Worm (Caenorhabditis elegans) whole organism, L4 larva: Measurements from ENCODE around the gene srd-12.

Experiments used
- D1046.2 ChIP-seq: fragments of 200-800 bp; sonication (Bioruptor generic); IDR thresholded peaks from 2 replicates; pipeline ENCODE4 v1.3.6; 2022; ENCODE audit warnings: missing genetic modification characterization, missing compliant biosample characterization
- F49E8.2 ChIP-seq: sonication (generic microtip); optimal IDR thresholded peaks from 2 replicates; lab custom pipeline; 2016; ENCODE audit warnings: missing compliant biosample characterization, mild to moderate bottlenecking, missing genetic modification characterization, borderline replicate concordance
- R02D3.7 ChIP-seq: fragments of 150-350 bp; sonication (generic microtip); optimal IDR thresholded peaks from 3 replicates; lab custom pipeline; 2014; ENCODE audit warnings: missing biosample characterization, missing genetic modification characterization
- T26A8.4 ChIP-seq: fragments of 200-800 bp; sonication (Bioruptor generic); IDR thresholded peaks from 2 replicates; pipeline ENCODE4 v1.3.6; 2022; ENCODE audit warnings: missing genetic modification characterization, missing compliant biosample characterization
- Y48G9A.11 ChIP-seq: fragments of 200-800 bp; sonication (Bioruptor generic); IDR thresholded peaks from 2 replicates; pipeline ENCODE4 v1.3.6; 2022; ENCODE audit warnings: missing genetic modification reagents, missing genetic modification characterization, missing compliant biosample characterization
- aly-2 ChIP-seq: sonication (generic microtip); optimal IDR thresholded peaks from 2 replicates; lab custom pipeline; 2018; ENCODE audit warnings: missing biosample characterization, missing genetic modification characterization
- ama-1 ChIP-seq: fragments of 150-350 bp; optimal IDR thresholded peaks from 2 replicates; lab custom pipeline; 2014; ENCODE audit warnings: inconsistent platforms, mixed read lengths
- attf-4 ChIP-seq: sonication (generic microtip); optimal IDR thresholded peaks from 3 replicates; lab custom pipeline; 2017; ENCODE audit warnings: missing biosample characterization, missing genetic modification characterization
- ceh-28 ChIP-seq: fragments of 150-350 bp; optimal IDR thresholded peaks from 2 replicates; lab custom pipeline; 2014; ENCODE audit warnings: missing biosample characterization, missing genetic modification reagents, missing genetic modification characterization
- ceh-44 ChIP-seq: fragments of 200-800 bp; sonication (Bioruptor generic); IDR thresholded peaks from 2 replicates; pipeline ENCODE4 v1.3.6; 2022; ENCODE audit warnings: missing genetic modification reagents, missing genetic modification characterization, missing compliant biosample characterization
- ceh-62 ChIP-seq: sonication (generic microtip); optimal IDR thresholded peaks from 2 replicates; lab custom pipeline; 2017; ENCODE audit warnings: missing biosample characterization, missing genetic modification characterization
- ces-1 ChIP-seq: fragments of 150-350 bp; sonication (generic microtip); optimal IDR thresholded peaks from 4 replicates; lab custom pipeline; 2014; ENCODE audit warnings: missing biosample characterization, missing genetic modification reagents, missing genetic modification characterization
- cey-2 ChIP-seq: sonication (generic microtip); optimal IDR thresholded peaks from 3 replicates; lab custom pipeline; 2017; ENCODE audit warnings: missing genetic modification characterization, mild to moderate bottlenecking, missing compliant biosample characterization, antibody characterized with exemption, borderline replicate concordance; ENCODE audit not compliant: insufficient read depth
- daf-12 ChIP-seq: fragments of 150-350 bp; optimal IDR thresholded peaks from 2 replicates; lab custom pipeline; 2014; ENCODE audit warnings: missing biosample characterization, missing genetic modification reagents, missing genetic modification characterization
- daf-16 ChIP-seq, 3 experiments: sonication (generic microtip); optimal IDR thresholded peaks; 2 replicates each; lab custom pipeline; 2016 to 2017; ENCODE audit warnings: missing genetic modification characterization in 3 of 3, missing genetic modification reagents in 3 of 3, mild to moderate bottlenecking in 2 of 3, missing compliant biosample characterization in 2 of 3, missing biosample characterization in 1 of 3, moderate library complexity in 1 of 3
- daf-8 ChIP-seq: fragments of 200-800 bp; sonication (Bioruptor generic); IDR thresholded peaks from 2 replicates; pipeline ENCODE4 v1.3.6; 2022; ENCODE audit warnings: missing genetic modification characterization, missing compliant biosample characterization
- dmd-6 ChIP-seq: fragments of 200-800 bp; sonication (Bioruptor generic); IDR thresholded peaks from 2 replicates; pipeline ENCODE4 v1.3.6; 2022; ENCODE audit warnings: missing genetic modification reagents, missing genetic modification characterization, missing compliant biosample characterization
- dmd-8 ChIP-seq: fragments of 200-800 bp; sonication (Bioruptor generic); IDR thresholded peaks from 2 replicates; pipeline ENCODE4 v1.3.6; 2022; ENCODE audit warnings: missing genetic modification characterization, missing compliant biosample characterization
- dmd-9 ChIP-seq: fragments of 200-800 bp; sonication (Bioruptor generic); IDR thresholded peaks from 2 replicates; pipeline ENCODE4 v1.3.6; 2022; ENCODE audit warnings: missing genetic modification reagents, missing genetic modification characterization, missing compliant biosample characterization
- dpl-1 ChIP-seq: fragments of 150-350 bp; optimal IDR thresholded peaks from 2 replicates; lab custom pipeline; 2014; ENCODE audit warnings: missing biosample characterization, missing genetic modification reagents, missing genetic modification characterization
- duxl-1 ChIP-seq: sonication (generic microtip); optimal IDR thresholded peaks from 2 replicates; lab custom pipeline; 2016; ENCODE audit warnings: mild to moderate bottlenecking, missing genetic modification characterization, moderate library complexity, missing compliant biosample characterization; ENCODE audit not compliant: poor library complexity
- egl-27 ChIP-seq: sonication (generic microtip); optimal IDR thresholded peaks from 3 replicates; lab custom pipeline; 2017; ENCODE audit warnings: missing biosample characterization, missing genetic modification reagents, missing genetic modification characterization
- egl-43 ChIP-seq: fragments of 200-800 bp; sonication (Bioruptor generic); IDR thresholded peaks from 2 replicates; pipeline ENCODE4 v1.3.6; 2022; ENCODE audit warnings: missing genetic modification reagents, missing genetic modification characterization, missing compliant biosample characterization
- fos-1 ChIP-seq: fragments of 150-350 bp; optimal IDR thresholded peaks from 2 replicates; lab custom pipeline; 2014; ENCODE audit warnings: missing biosample characterization, missing genetic modification characterization
- gei-8 ChIP-seq: fragments of 200-800 bp; sonication (Bioruptor generic); optimal IDR thresholded peaks from 2 replicates; lab custom pipeline; 2018; ENCODE audit warnings: mild to moderate bottlenecking, missing genetic modification characterization, missing compliant biosample characterization
- hif-1 ChIP-seq, 2 experiments: sonication (generic microtip); optimal IDR thresholded peaks; 2 replicates each; lab custom pipeline; 2016 to 2017; ENCODE audit warnings: missing compliant biosample characterization in 2 of 2, missing genetic modification characterization in 2 of 2, missing genetic modification reagents in 2 of 2, missing genotype in 2 of 2, mild to moderate bottlenecking in 1 of 2
- lin-1 ChIP-seq: fragments of 200-800 bp; sonication (Bioruptor generic); IDR thresholded peaks from 2 replicates; pipeline ENCODE4 v1.3.6; 2022; ENCODE audit warnings: missing genetic modification reagents, missing genetic modification characterization, missing compliant biosample characterization
- lin-29 ChIP-seq: fragments of 200-800 bp; sonication (Bioruptor generic); IDR thresholded peaks from 2 replicates; pipeline ENCODE4 v1.3.6; 2022; ENCODE audit warnings: missing genetic modification reagents, missing genetic modification characterization, missing compliant biosample characterization
- lin-38 ChIP-seq: fragments of 200-800 bp; sonication (Bioruptor generic); IDR thresholded peaks from 2 replicates; pipeline ENCODE4 v1.3.6; 2022; ENCODE audit warnings: missing genetic modification reagents, missing genetic modification characterization, missing compliant biosample characterization
- lir-3 ChIP-seq: sonication (generic microtip); optimal IDR thresholded peaks from 2 replicates; lab custom pipeline; 2016; ENCODE audit warnings: mild to moderate bottlenecking, missing genetic modification characterization, missing compliant biosample characterization
- lsy-2 ChIP-seq, 2 experiments: fragments of 150-350 bp in 1 of 2; sonication (generic microtip) in 1 of 2; optimal IDR thresholded peaks; 2 replicates each; lab custom pipeline; 2014 to 2017; ENCODE audit warnings: missing biosample characterization in 2 of 2, missing genetic modification characterization in 2 of 2
- mdl-1 ChIP-seq, 2 experiments: fragments of 150-350 bp in 1 of 2; sonication (generic microtip) in 1 of 2; optimal IDR thresholded peaks; 2 replicates each; lab custom pipeline; 2014 to 2017; ENCODE audit warnings: missing biosample characterization in 2 of 2, missing genetic modification characterization in 2 of 2
- mep-1 ChIP-seq: fragments of 150-350 bp; sonication (generic microtip); optimal IDR thresholded peaks from 3 replicates; lab custom pipeline; 2014; ENCODE audit warnings: missing biosample characterization, missing genetic modification characterization
- mxl-3 ChIP-seq: fragments of 200-800 bp; sonication (Bioruptor generic); optimal IDR thresholded peaks from 2 replicates; lab custom pipeline; 2018; ENCODE audit warnings: mild to moderate bottlenecking, missing genetic modification characterization, missing compliant biosample characterization
- nhr-11 ChIP-seq: fragments of 150-350 bp; optimal IDR thresholded peaks from 2 replicates; lab custom pipeline; 2014; ENCODE audit warnings: missing biosample characterization, missing genetic modification characterization
- nhr-111 ChIP-seq: fragments of 200-800 bp; sonication (Bioruptor generic); optimal IDR thresholded peaks from 2 replicates; lab custom pipeline; 2018; ENCODE audit warnings: mild to moderate bottlenecking, missing genetic modification characterization, missing compliant biosample characterization
- nhr-237 ChIP-seq: sonication (generic microtip); optimal IDR thresholded peaks from 2 replicates; lab custom pipeline; 2017; ENCODE audit warnings: missing biosample characterization, missing genetic modification characterization
- nhr-41 ChIP-seq: fragments of 200-800 bp; sonication (Bioruptor generic); IDR thresholded peaks from 2 replicates; pipeline ENCODE4 v1.3.6; 2022; ENCODE audit warnings: missing genetic modification reagents, missing genetic modification characterization, missing compliant biosample characterization
- nhr-42 ChIP-seq: fragments of 200-800 bp; sonication (Bioruptor generic); IDR thresholded peaks from 2 replicates; pipeline ENCODE4 v1.3.6; 2022; ENCODE audit warnings: missing genetic modification characterization, missing compliant biosample characterization
- nhr-6 ChIP-seq: fragments of 150-350 bp; optimal IDR thresholded peaks from 2 replicates; lab custom pipeline; 2014; ENCODE audit warnings: missing biosample characterization, missing genetic modification characterization
- sdz-12 ChIP-seq: fragments of 200-800 bp; sonication (Bioruptor generic); optimal IDR thresholded peaks from 2 replicates; lab custom pipeline; 2018; ENCODE audit warnings: mild to moderate bottlenecking, missing genetic modification characterization, missing compliant biosample characterization
- set-16 ChIP-seq: fragments of 200-800 bp; sonication (Bioruptor generic); IDR thresholded peaks from 2 replicates; pipeline ENCODE4 v1.3.6; 2022; ENCODE audit warnings: missing genetic modification reagents, missing genetic modification characterization, missing compliant biosample characterization
- skn-1 ChIP-seq: fragments of 150-350 bp; optimal IDR thresholded peaks from 2 replicates; lab custom pipeline; 2014; ENCODE audit warnings: missing biosample characterization, missing genetic modification characterization
- snpc-1.2 ChIP-seq: fragments of 200-800 bp; sonication (Bioruptor generic); IDR thresholded peaks from 2 replicates; pipeline ENCODE4 v1.3.6; 2022; ENCODE audit warnings: missing genetic modification reagents, missing genetic modification characterization, missing compliant biosample characterization
- snpc-4 ChIP-seq: fragments of 150-350 bp; optimal IDR thresholded peaks from 2 replicates; lab custom pipeline; 2014; ENCODE audit warnings: missing biosample characterization, missing genetic modification characterization
- tag-97 ChIP-seq: fragments of 200-800 bp; sonication (Bioruptor generic); IDR thresholded peaks from 2 replicates; pipeline ENCODE4 v1.3.6; 2022; ENCODE audit warnings: missing genetic modification characterization, missing compliant biosample characterization
- tra-1 ChIP-seq: fragments of 200-800 bp; sonication (Bioruptor generic); IDR thresholded peaks from 2 replicates; pipeline ENCODE4 v1.3.6; 2022; ENCODE audit warnings: missing genetic modification reagents, missing genetic modification characterization, missing compliant biosample characterization
- unc-130 ChIP-seq: sonication (generic microtip); optimal IDR thresholded peaks from 2 replicates; lab custom pipeline; 2016; ENCODE audit warnings: missing genetic modification reagents, missing genetic modification characterization, missing compliant biosample characterization
- unc-62 ChIP-seq, 3 experiments: fragments of 150-350 bp in 1 of 3; sonication (generic microtip); optimal IDR thresholded peaks in 2 of 3; peaks in 1 of 3; 1 replicate in 1 of 3; 2 replicates in 2 of 3; lab custom pipeline; 2014 to 2017; ENCODE audit warnings: missing biosample characterization in 3 of 3, missing genetic modification characterization in 3 of 3, missing genetic modification reagents in 3 of 3, missing genotype in 1 of 3
- zip-2 ChIP-seq: fragments of 150-350 bp; optimal IDR thresholded peaks from 2 replicates; lab custom pipeline; 2014; ENCODE audit warnings: missing biosample characterization, missing genetic modification characterization
- ztf-7 ChIP-seq: fragments of 150-350 bp; optimal IDR thresholded peaks from 2 replicates; lab custom pipeline; 2014; ENCODE audit warnings: missing biosample characterization, missing genetic modification characterization

Gene srd-12

ce11 chrIV:5655966-5656389 lies 25.9 kb upstream of the srd-12 start (continued):
- TF ChIP-seq zip-2 (tag; lab: Kevin White, UChicago) (no peak), duxl-1 (no peak), ama-1 (lab: Kevin White, UChicago) (no peak), daf-16 (GFP tag; optimal IDR thresholded peaks at IDR 0.05; lab: Kevin White, UChicago) (no peak), daf-16 (tag; optimal IDR thresholded peaks at IDR 0.05; lab: Kevin White, UChicago) (peak; percentile 30), mdl-1 (tag; optimal IDR thresholded peaks at IDR 0.05; lab: Kevin White, UChicago) (peak in 1 of 2 experiments; percentile 81), egl-27 (no peak), snpc-4 (tag; lab: Kevin White, UChicago) (no peak), R02D3.7 (tag; lab: Kevin White, UChicago) (no peak), nhr-42 (GFP tag; lab: Robert Waterston, UW) (no peak), ces-1 (no peak), nhr-111 (GFP tag; lab: Kevin White, UChicago) (no peak), dmd-6 (GFP tag; lab: Robert Waterston, UW) (peak; percentile 79), lin-1 (GFP tag; lab: Robert Waterston, UW) (no peak), lir-3 (tag; lab: Kevin White, UChicago) (no peak), attf-4 (tag; lab: Kevin White, UChicago) (no peak), ztf-7 (tag; lab: Kevin White, UChicago) (no peak), D1046.2 (no peak), nhr-11 (tag; lab: Kevin White, UChicago) (peak; percentile 63), skn-1 (no peak), cey-2 (no peak), Y48G9A.11 (GFP tag; lab: Robert Waterston, UW) (no peak), mxl-3 (GFP tag; lab: Kevin White, UChicago) (peak; percentile 46), daf-12 (tag; lab: Kevin White, UChicago) (no peak), unc-130 (no peak), tag-97 (no peak), sdz-12 (no peak), T26A8.4 (GFP tag; lab: Robert Waterston, UW) (peak; percentile 44), lin-29 (GFP tag; lab: Robert Waterston, UW) (no peak), tra-1 (GFP tag; lab: Robert Waterston, UW) (peak; percentile 63; the same call in 1 of the 2 replicates), ceh-28 (tag; lab: Kevin White, UChicago) (no peak), ceh-62 (tag; lab: Kevin White, UChicago) (no peak), nhr-237 (tag; lab: Kevin White, UChicago) (no peak), dmd-9 (no peak), nhr-41 (GFP tag; lab: Robert Waterston, UW) (no peak), lin-38 (GFP tag; lab: Robert Waterston, UW) (0 out of 2 replicates have a peak, but pooled peaks have one; percentile 25), daf-8 (GFP tag; lab: Robert Waterston, UW) (no peak), lsy-2 (tag; optimal IDR thresholded peaks at IDR 0.05; lab: Kevin White, UChicago) (peak in 1 of 2 experiments; percentile 59), snpc-1.2 (GFP tag; lab: Robert Waterston, UW) (no peak), mep-1 (tag; lab: Kevin White, UChicago) (peak; percentile 77), fos-1 (tag; lab: Kevin White, UChicago) (no peak), dpl-1 (GFP tag; lab: Kevin White, UChicago) (peak; percentile 83), gei-8 (GFP tag; lab: Kevin White, UChicago) (no peak), dmd-8 (no peak), hif-1 (tag; optimal IDR thresholded peaks at IDR 0.05; lab: Kevin White, UChicago) (peak; percentile 88 to 100), nhr-6 (tag; lab: Kevin White, UChicago) (no peak), egl-43 (GFP tag; lab: Robert Waterston, UW) (no peak), ceh-44 (GFP tag; lab: Robert Waterston, UW) (no peak), unc-62 (GFP tag; optimal IDR thresholded peaks at IDR 0.05 in 1 of 2; lab: Kevin White, UChicago) (no peak), unc-62 (tag; optimal IDR thresholded peaks at IDR 0.05; lab: Kevin White, UChicago) (no peak), F49E8.2 (no peak), set-16 (GFP tag; lab: Robert Waterston, UW) (no peak), aly-2 (tag; lab: Kevin White, UChicago) (no peak)
